Worm (Caenorhabditis elegans) whole organism, L1 larva: ENCODE measurements around the gene F42G4.7.

Experiments
- dpl-1 ChIP-seq, 3 experiments: fragments of 150-350 bp in 2 of 3; sonication (generic microtip) in 1 of 3; optimal IDR thresholded peaks; 2 replicates each; lab custom pipeline; 2014 to 2017; ENCODE audit warnings: missing biosample characterization in 3 of 3, missing genetic modification characterization in 3 of 3, missing genetic modification reagents in 3 of 3
- fkh-10 ChIP-seq: sonication (generic microtip); optimal IDR thresholded peaks from 2 replicates; lab custom pipeline; 2017; ENCODE audit warnings: missing biosample characterization, missing genetic modification reagents, missing genetic modification characterization
- lin-13 ChIP-seq: fragments of 150-350 bp; optimal IDR thresholded peaks from 2 replicates; lab custom pipeline; 2014; ENCODE audit warnings: missing biosample characterization, missing genetic modification reagents, missing genetic modification characterization
- lin-35 ChIP-seq, 2 experiments: fragments of 150-350 bp; optimal IDR thresholded peaks; 2 replicates each; lab custom pipeline; 2014; ENCODE audit warnings: missing biosample characterization in 2 of 2, missing genetic modification characterization in 2 of 2, missing genetic modification reagents in 2 of 2
- lsy-2 ChIP-seq, 2 experiments: fragments of 150-350 bp; optimal IDR thresholded peaks; 2 replicates each; lab custom pipeline; 2014; ENCODE audit warnings: missing biosample characterization in 2 of 2, missing genetic modification characterization in 2 of 2
- mab-9 ChIP-seq: fragments of 200-800 bp; sonication (Bioruptor generic); IDR thresholded peaks from 2 replicates; pipeline ENCODE4 v1.3.6; 2022; ENCODE audit warnings: missing genetic modification reagents, missing genetic modification characterization, missing compliant biosample characterization
- nhr-84 ChIP-seq: sonication (generic microtip); optimal IDR thresholded peaks from 2 replicates; lab custom pipeline; 2017; ENCODE audit warnings: missing biosample characterization, missing genetic modification characterization
- nhr-85 ChIP-seq: sonication (generic microtip); peaks from one replicate; lab custom pipeline; 2016; ENCODE audit warnings: missing genetic modification characterization, inconsistent platforms, missing compliant biosample characterization
- snpc-4 ChIP-seq: fragments of 150-350 bp; optimal IDR thresholded peaks from 2 replicates; lab custom pipeline; 2014; ENCODE audit warnings: missing biosample characterization, missing genetic modification characterization
- tbx-2 ChIP-seq: sonication (generic microtip); optimal IDR thresholded peaks from 2 replicates; lab custom pipeline; 2016; ENCODE audit warnings: missing genetic modification characterization, missing compliant biosample characterization
- unc-86 ChIP-seq: sonication (generic microtip); optimal IDR thresholded peaks from 2 replicates; lab custom pipeline; 2016; ENCODE audit warnings: missing genetic modification characterization, missing compliant biosample characterization

DNA sequence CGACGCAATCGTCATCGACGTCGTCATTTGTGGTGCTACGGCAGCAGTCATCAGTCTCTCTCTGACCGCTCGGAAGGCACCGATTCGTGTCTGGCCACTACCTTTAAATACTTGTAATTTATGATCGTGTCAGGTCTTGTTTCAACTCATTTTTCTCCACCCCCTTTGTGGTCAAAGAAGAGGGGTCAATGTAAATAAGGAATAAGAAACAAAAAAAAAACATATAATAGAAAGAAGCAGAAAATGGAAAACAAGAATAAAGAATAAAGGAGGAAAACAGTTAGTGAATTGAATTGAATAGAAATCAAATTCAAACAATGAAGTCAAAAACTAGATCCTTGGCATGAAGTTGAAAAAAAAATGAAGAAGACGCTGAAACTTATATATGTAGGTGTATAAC lies 46.3 kb downstream of the F42G4.7 start, which contains the start of gene Y38F1A.8:
- TF ChIP-seq nhr-85 (tag; lab: Kevin White, UChicago) (peak; percentile 26), fkh-10 (GFP tag; lab: Kevin White, UChicago) (no peak), lin-35 (GFP tag; optimal IDR thresholded peaks at IDR 0.05; lab: Kevin White, UChicago) (no peak), lsy-2 (tag; optimal IDR thresholded peaks at IDR 0.05; lab: Kevin White, UChicago) (no peak), tbx-2 (no peak), nhr-84 (tag; lab: Kevin White, UChicago) (no peak), unc-86 (tag; lab: Kevin White, UChicago) (no peak), lin-13 (GFP tag; lab: Kevin White, UChicago) (no peak), snpc-4 (tag; lab: Kevin White, UChicago) (no peak), dpl-1 (GFP tag; optimal IDR thresholded peaks at IDR 0.05; lab: Kevin White, UChicago) (no peak), mab-9 (GFP tag; lab: Robert Waterston, UW) (no peak)
